Worm (Caenorhabditis elegans): ENCODE measurements around the gene polq-1.
A peak's percentile ranks its signal among the peaks of the same experiment; 100 is the strongest.

Gene polq-1

DNA sequence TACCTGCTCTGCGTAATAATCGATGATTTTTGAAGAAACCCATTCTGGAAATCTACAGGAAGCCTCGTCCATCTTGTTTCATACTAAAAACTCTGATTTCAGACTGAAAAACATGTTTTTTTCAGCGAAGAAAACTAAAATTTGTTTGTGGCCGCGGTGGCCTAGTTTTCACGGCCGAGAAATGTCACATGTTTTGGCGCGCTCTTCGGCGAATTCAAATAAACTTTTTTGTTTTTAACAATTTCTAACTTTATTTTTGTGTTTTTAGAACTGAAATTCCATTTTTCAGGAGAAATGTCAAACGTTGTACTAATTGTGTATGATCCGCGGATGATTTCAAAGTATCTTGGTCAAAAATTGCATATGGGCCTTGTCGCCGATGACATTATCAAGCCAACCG, at the start of gene polq-1, which contains the start of gene him-10:
polq-1 (minus strand) TSS at position 190 of the 400 bp plus-strand sequence.
him-10 (plus strand) TSS at position 290 of the 400 bp plus-strand sequence.
- TF ChIP-seq fkh-8 (tag; optimal IDR thresholded peaks at IDR 0.05) (peak; percentile 1), pqm-1 (tag; optimal IDR thresholded peaks at IDR 0.05) (no peak), unc-86 (tag; optimal IDR thresholded peaks at IDR 0.05) (no peak), C04F5.9 (tag; optimal IDR thresholded peaks at IDR 0.05) (no peak), blmp-1 (tag; optimal IDR thresholded peaks at IDR 0.05) (peak; percentile 16), F16B12.6 (tag; optimal IDR thresholded peaks at IDR 0.05) (no peak), unc-98 (GFP tag; IDR thresholded peaks at IDR 0.05) (no peak), elt-3 (tag; optimal IDR thresholded peaks at IDR 0.05) (no peak), aha-1 (tag; optimal IDR thresholded peaks at IDR 0.05) (no peak), hlh-17 (GFP tag; optimal IDR thresholded peaks at IDR 0.05; ENCODE audit: borderline replicate concordance) (no peak), tlp-1 (tag; optimal IDR thresholded peaks at IDR 0.05) (no peak), unc-30 (tag; optimal IDR thresholded peaks at IDR 0.05) (no peak), nhr-20 (tag; optimal IDR thresholded peaks at IDR 0.05) (no peak), xbp-1 (tag; optimal IDR thresholded peaks at IDR 0.05) (no peak), efl-1 (optimal IDR thresholded peaks at IDR 0.05) (peak; percentile 53 to 79), efl-1 (GFP tag; optimal IDR thresholded peaks at IDR 0.05 in 1 of 2) (peak; percentile 87 to 98), nhr-28 (tag; optimal IDR thresholded peaks at IDR 0.05) (no peak), mep-1 (tag; optimal IDR thresholded peaks at IDR 0.05) (peak; percentile 48), fkh-10 (GFP tag; optimal IDR thresholded peaks at IDR 0.05) (no peak), mdl-1 (tag; optimal IDR thresholded peaks at IDR 0.05) (no peak), nhr-85 (tag) (peak; percentile 40), alr-1 (tag; optimal IDR thresholded peaks at IDR 0.05; ENCODE audit: borderline replicate concordance) (no peak), ceh-90 (tag; optimal IDR thresholded peaks at IDR 0.05) (peak; percentile 59), C34B4.2 (tag; optimal IDR thresholded peaks at IDR 0.05) (no peak), Y116A8C.19 (tag; optimal IDR thresholded peaks at IDR 0.05; ENCODE audit: borderline replicate concordance) (no peak), nhr-77 (tag; optimal IDR thresholded peaks at IDR 0.05) (no peak), mef-2 (tag; optimal IDR thresholded peaks at IDR 0.05) (no peak), ama-1 (optimal IDR thresholded peaks at IDR 0.05) (no peak), aly-2 (tag; optimal IDR thresholded peaks at IDR 0.05) (no peak), lin-14 (GFP tag; optimal IDR thresholded peaks at IDR 0.05) (peak; percentile 35), nhr-12 (tag; optimal IDR thresholded peaks at IDR 0.05) (no peak), ztf-11 (tag; optimal IDR thresholded peaks at IDR 0.05) (peak in 1 of 2 experiments; percentile 1), zip-4 (GFP tag; optimal IDR thresholded peaks at IDR 0.05) (no peak), isw-1 (GFP tag; IDR thresholded peaks at IDR 0.05) (no peak), ceh-82 (tag; optimal IDR thresholded peaks at IDR 0.05) (peak in 1 of 3 experiments; percentile 14), fkh-4 (tag; optimal IDR thresholded peaks at IDR 0.05; ENCODE audit: borderline replicate concordance) (peak; percentile 9), lsy-2 (tag; optimal IDR thresholded peaks at IDR 0.05) (peak in 1 of 2 experiments; percentile 51), C16A3.4 (tag; optimal IDR thresholded peaks at IDR 0.05) (no peak), nhr-71 (tag; optimal IDR thresholded peaks at IDR 0.05) (peak; percentile 14), irx-1 (tag; optimal IDR thresholded peaks at IDR 0.05) (no peak), egl-13 (tag; optimal IDR thresholded peaks at IDR 0.05) (no peak), lin-15B (tag; optimal IDR thresholded peaks at IDR 0.05) (no peak), unc-130 (tag; optimal IDR thresholded peaks at IDR 0.05) (no peak), sptf-1 (tag; optimal IDR thresholded peaks at IDR 0.05) (no peak), nhr-84 (tag; optimal IDR thresholded peaks at IDR 0.05) (no peak), rnt-1 (tag; optimal IDR thresholded peaks at IDR 0.05) (peak; percentile 80), jun-1 (tag; optimal IDR thresholded peaks at IDR 0.05) (no peak), dpl-1 (GFP tag; optimal IDR thresholded peaks at IDR 0.05) (peak; percentile 72 to 86 (median 80)), skn-1 (tag; optimal IDR thresholded peaks at IDR 0.05) (peak; percentile 29), ceh-88 (GFP tag; IDR thresholded peaks at IDR 0.05) (no peak), unc-62 (GFP tag; optimal IDR thresholded peaks at IDR 0.05) (no peak), lin-35 (GFP tag; optimal IDR thresholded peaks at IDR 0.05) (peak; percentile 68 to 89), egl-27 (tag; optimal IDR thresholded peaks at IDR 0.05) (no peak), grh-1 (GFP tag; IDR thresholded peaks at IDR 0.05) (no peak), snu-23 (GFP tag; optimal IDR thresholded peaks at IDR 0.05) (peak; percentile 16)
